Worm (Caenorhabditis elegans) whole organism, midembryonic: Measurements from ENCODE around the gene F53A3.7.
"Not testable (repeated sequence)": the region's sequence is repeated elsewhere in the genome, so short reads cannot be mapped to it uniquely, and the experiment has no call there.

Experiments used
- cog-1 ChIP-seq: sonication (generic microtip); optimal IDR thresholded peaks from 2 replicates; lab custom pipeline; 2016; ENCODE audit warnings: missing genetic modification characterization, missing compliant biosample characterization
- flt-1 ChIP-seq: fragments of 200-800 bp; sonication (Bioruptor generic); IDR thresholded peaks from 2 replicates; pipeline ENCODE4 v1.3.6; 2022; ENCODE audit warnings: missing genetic modification characterization, missing compliant biosample characterization
- med-1 ChIP-seq: sonication (generic microtip); optimal IDR thresholded peaks from 2 replicates; lab custom pipeline; 2017; ENCODE audit warnings: missing genetic modification characterization, mild to moderate bottlenecking, missing compliant biosample characterization, antibody characterized with exemption, missing genetic modification reagents; ENCODE audit not compliant: insufficient read depth
- ref-1 ChIP-seq: fragments of 200-800 bp; sonication (Bioruptor generic); conservative IDR thresholded peaks from 2 replicates; pipeline ENCODE4 v1.3.6; 2022; ENCODE audit warnings: missing genetic modification reagents, missing genetic modification characterization, missing compliant biosample characterization
- tab-1 ChIP-seq: fragments of 200-800 bp; sonication (Bioruptor generic); IDR thresholded peaks from 2 replicates; pipeline ENCODE4 v1.3.6; 2022; ENCODE audit warnings: missing genetic modification characterization, missing compliant biosample characterization
- ztf-29 ChIP-seq: fragments of 200-800 bp; sonication (Bioruptor generic); IDR thresholded peaks from 2 replicates; pipeline ENCODE4 v1.3.6; 2022; ENCODE audit warnings: missing genetic modification reagents, missing genetic modification characterization, missing compliant biosample characterization

ce11 chrIII:1965580-1965979 is 14.3 kb downstream of the F53A3.7 start:
- TF ChIP-seq ref-1 (GFP tag; lab: Robert Waterston, UW); ztf-29 (GFP tag; lab: Robert Waterston, UW); med-1 (GFP tag; lab: Kevin White, UChicago); flt-1 (GFP tag; lab: Robert Waterston, UW); tab-1 (GFP tag; lab: Robert Waterston, UW); cog-1 (tag; lab: Kevin White, UChicago): not testable (repeated sequence)
